Fruit fly (Drosophila melanogaster) whole organism, embryonic: ENCODE measurements around the gene Veneno.

Experiments
- Abd-B ChIP-seq: fragments of 200-800 bp; sonication (Bioruptor generic); optimal IDR thresholded peaks from 2 replicates; lab custom pipeline; 2018; ENCODE audit warnings: missing biosample characterization, mild to moderate bottlenecking, missing genetic modification characterization, moderate library complexity
- Atf3 ChIP-seq: fragments of 200-800 bp; sonication (Bioruptor generic); optimal IDR thresholded peaks from 3 replicates; lab custom pipeline; 2016; ENCODE audit warnings: missing biosample characterization, missing genetic modification characterization
- BEAF-32 ChIP-seq: fragments of 200-800 bp; sonication (Bioruptor generic); optimal IDR thresholded peaks from 3 replicates; lab custom pipeline; 2017; ENCODE audit warnings: missing biosample characterization, missing genetic modification characterization, mild to moderate bottlenecking, moderate library complexity, missing genetic modification reagents
- CG10274 ChIP-seq: fragments of 200-800 bp; sonication (Bioruptor generic); optimal IDR thresholded peaks from 3 replicates; lab custom pipeline; 2017; ENCODE audit warnings: missing biosample characterization, mild to moderate bottlenecking, missing genetic modification characterization
- CG11723 ChIP-seq: fragments of 200-800 bp; sonication (Bioruptor generic); optimal IDR thresholded peaks from 2 replicates; lab custom pipeline; 2017; ENCODE audit warnings: missing biosample characterization, mild to moderate bottlenecking, missing genetic modification characterization
- CG12219 ChIP-seq: fragments of 200-800 bp; sonication (Bioruptor generic); optimal IDR thresholded peaks from 3 replicates; lab custom pipeline; 2018; ENCODE audit warnings: missing biosample characterization, mild to moderate bottlenecking, missing genetic modification characterization
- CG12391 ChIP-seq: fragments of 200-800 bp; sonication (Bioruptor generic); optimal IDR thresholded peaks from 3 replicates; lab custom pipeline; 2018; ENCODE audit warnings: missing biosample characterization, mild to moderate bottlenecking, missing genetic modification characterization, moderate library complexity
- CG12659 ChIP-seq: fragments of 200-800 bp; sonication (Bioruptor generic); optimal IDR thresholded peaks from 3 replicates; lab custom pipeline; 2017; ENCODE audit warnings: mild to moderate bottlenecking, missing biosample characterization, missing genetic modification reagents, missing genetic modification characterization
- CG12769 ChIP-seq: fragments of 200-800 bp; sonication (Bioruptor generic); optimal IDR thresholded peaks from 2 replicates; lab custom pipeline; 2019; ENCODE audit warnings: missing biosample characterization, mild to moderate bottlenecking, missing genetic modification characterization, moderate library complexity
- CG13296 ChIP-seq: fragments of 200-800 bp; sonication (Bioruptor generic); optimal IDR thresholded peaks from 3 replicates; lab custom pipeline; 2018; ENCODE audit warnings: missing biosample characterization, mild to moderate bottlenecking, missing genetic modification characterization
- CG15011 ChIP-seq: fragments of 200-800 bp; sonication (Bioruptor generic); optimal IDR thresholded peaks from 3 replicates; lab custom pipeline; 2018; ENCODE audit warnings: missing biosample characterization, mild to moderate bottlenecking, missing genetic modification characterization
- CG15269 ChIP-seq: fragments of 200-800 bp; sonication (Bioruptor generic); optimal IDR thresholded peaks from 2 replicates; lab custom pipeline; 2018; ENCODE audit warnings: missing biosample characterization, mild to moderate bottlenecking, missing genetic modification characterization, moderate library complexity
- CG17568 ChIP-seq: fragments of 200-800 bp; sonication (Bioruptor generic); optimal IDR thresholded peaks from 2 replicates; lab custom pipeline; 2018; ENCODE audit warnings: missing biosample characterization, mild to moderate bottlenecking, missing genetic modification characterization, moderate library complexity
- CG18764 ChIP-seq: fragments of 200-800 bp; sonication (Bioruptor generic); optimal IDR thresholded peaks from 3 replicates; lab custom pipeline; 2016; ENCODE audit warnings: missing biosample characterization, missing genetic modification characterization
- CG2678 ChIP-seq: fragments of 200-800 bp; sonication (Bioruptor generic); optimal IDR thresholded peaks from 3 replicates; lab custom pipeline; 2019; ENCODE audit warnings: missing biosample characterization, mild to moderate bottlenecking, missing genetic modification characterization, moderate library complexity
- CG30020 ChIP-seq: fragments of 200-800 bp; optimal IDR thresholded peaks from 2 replicates; lab custom pipeline; 2019; ENCODE audit warnings: missing biosample characterization, mild to moderate bottlenecking, missing genetic modification characterization, moderate library complexity
- CG30403 ChIP-seq: fragments of 200-800 bp; sonication (Bioruptor generic); optimal IDR thresholded peaks from 3 replicates; lab custom pipeline; 2016; ENCODE audit warnings: missing biosample characterization, missing genetic modification characterization
- CG32532 ChIP-seq: fragments of 200-800 bp; sonication (Bioruptor generic); IDR thresholded peaks from 2 replicates; pipeline ENCODE4 v1.3.6; 2022; ENCODE audit warnings: missing biosample characterization, missing genetic modification characterization
- CG6254 ChIP-seq: fragments of 200-800 bp; sonication (Bioruptor generic); optimal IDR thresholded peaks from 3 replicates; lab custom pipeline; 2017; ENCODE audit warnings: mild to moderate bottlenecking, missing biosample characterization, missing genetic modification reagents, missing genetic modification characterization
- CG6813 ChIP-seq: fragments of 200-800 bp; sonication (Bioruptor generic); optimal IDR thresholded peaks from 2 replicates; lab custom pipeline; 2017; ENCODE audit warnings: missing biosample characterization, missing genetic modification characterization, mild to moderate bottlenecking, moderate library complexity, missing genetic modification reagents
- CG8089 ChIP-seq: fragments of 200-800 bp; sonication (Bioruptor generic); optimal IDR thresholded peaks from 3 replicates; lab custom pipeline; 2016; ENCODE audit warnings: missing biosample characterization, missing genetic modification characterization
- CG8765 ChIP-seq: fragments of 200-800 bp; sonication (Bioruptor generic); IDR thresholded peaks from 2 replicates; pipeline ENCODE4 v1.3.6; 2022; ENCODE audit warnings: missing biosample characterization, missing genetic modification characterization
- Deaf1 ChIP-seq: fragments of 200-800 bp; optimal IDR thresholded peaks from 3 replicates; lab custom pipeline; 2019; ENCODE audit warnings: missing biosample characterization, mild to moderate bottlenecking, missing genetic modification characterization, moderate library complexity
- Dp ChIP-seq: fragments of 200-800 bp; sonication (Bioruptor generic); optimal IDR thresholded peaks from 2 replicates; lab custom pipeline; 2018; ENCODE audit warnings: missing biosample characterization, mild to moderate bottlenecking, missing genetic modification characterization, moderate library complexity
- Fer3 ChIP-seq: fragments of 200-800 bp; sonication (Bioruptor generic); optimal IDR thresholded peaks from 2 replicates; lab custom pipeline; 2018; ENCODE audit warnings: missing biosample characterization, mild to moderate bottlenecking, missing genetic modification characterization, moderate library complexity
- HLH4C ChIP-seq: fragments of 200-800 bp; sonication (Bioruptor generic); IDR thresholded peaks from 3 replicates; pipeline ENCODE4 v1.3.6; 2022; ENCODE audit warnings: missing biosample characterization, missing genetic modification characterization; ENCODE audit not compliant: partially characterized antibody
- HLH54F ChIP-seq: fragments of 200-800 bp; sonication (Bioruptor generic); optimal IDR thresholded peaks from 3 replicates; lab custom pipeline; 2016; ENCODE audit warnings: missing biosample characterization, missing genetic modification characterization
- Lhr ChIP-seq: fragments of 200-800 bp; sonication (Bioruptor generic); optimal IDR thresholded peaks from 3 replicates; lab custom pipeline; 2017; ENCODE audit warnings: mild to moderate bottlenecking, missing biosample characterization, missing genetic modification reagents, missing genetic modification characterization
- Med ChIP-seq: fragments of 200-800 bp; sonication (Bioruptor generic); peaks from one replicate; lab custom pipeline; 2016; ENCODE audit warnings: missing biosample characterization, missing genetic modification characterization, mild to moderate bottlenecking, inconsistent platforms, moderate library complexity
- Nf-YA ChIP-seq: fragments of 200-800 bp; sonication (Bioruptor generic); IDR thresholded peaks from 2 replicates; pipeline ENCODE4 v1.3.6; 2022; ENCODE audit warnings: missing biosample characterization, missing genetic modification characterization
- Opbp ChIP-seq: fragments of 200-800 bp; sonication (Bioruptor generic); IDR thresholded peaks from 3 replicates; pipeline ENCODE4 v1.3.6; 2022; ENCODE audit warnings: missing biosample characterization, missing genetic modification characterization; ENCODE audit not compliant: partially characterized antibody
- Vsx1 ChIP-seq: fragments of 200-800 bp; sonication (Bioruptor generic); optimal IDR thresholded peaks from 2 replicates; lab custom pipeline; 2017; ENCODE audit warnings: missing biosample characterization, mild to moderate bottlenecking, missing genetic modification characterization, missing genetic modification reagents
- al ChIP-seq: fragments of 200-800 bp; sonication (Bioruptor generic); IDR thresholded peaks from 2 replicates; pipeline ENCODE4 v1.3.6; 2022; ENCODE audit warnings: missing biosample characterization, missing genetic modification characterization
- corto ChIP-seq: fragments of 200-800 bp; sonication (Bioruptor generic); optimal IDR thresholded peaks from 2 replicates; lab custom pipeline; 2016; ENCODE audit warnings: missing biosample characterization, mild to moderate bottlenecking, missing genetic modification characterization, moderate library complexity
- ewg ChIP-seq: fragments of 200-800 bp; sonication (Bioruptor generic); optimal IDR thresholded peaks from 3 replicates; lab custom pipeline; 2017; ENCODE audit warnings: mild to moderate bottlenecking, missing biosample characterization, missing genetic modification reagents, missing genetic modification characterization
- fd3F ChIP-seq: fragments of 200-800 bp; sonication (Bioruptor generic); optimal IDR thresholded peaks from 2 replicates; lab custom pipeline; 2018; ENCODE audit warnings: missing biosample characterization, mild to moderate bottlenecking, missing genetic modification characterization, moderate library complexity
- fd64A ChIP-seq: fragments of 200-800 bp; sonication (Bioruptor generic); optimal IDR thresholded peaks from 3 replicates; lab custom pipeline; 2018; ENCODE audit warnings: missing biosample characterization, mild to moderate bottlenecking, missing genetic modification characterization
- gfzf ChIP-seq: fragments of 200-800 bp; sonication (Bioruptor generic); optimal IDR thresholded peaks from 2 replicates; lab custom pipeline; 2016; ENCODE audit warnings: missing biosample characterization, mild to moderate bottlenecking, missing genetic modification characterization, moderate library complexity
- grau ChIP-seq: fragments of 200-800 bp; optimal IDR thresholded peaks from 3 replicates; lab custom pipeline; 2019; ENCODE audit warnings: missing biosample characterization, mild to moderate bottlenecking, missing genetic modification characterization, moderate library complexity
- gro ChIP-seq: fragments of 200-800 bp; sonication (Bioruptor generic); optimal IDR thresholded peaks from 2 replicates; lab custom pipeline; 2016; ENCODE audit warnings: missing biosample characterization, missing genetic modification characterization
- gsb ChIP-seq: fragments of 200-800 bp; sonication (Bioruptor generic); IDR thresholded peaks from 2 replicates; pipeline ENCODE4 v1.3.6; 2022; ENCODE audit warnings: missing biosample characterization, missing genetic modification characterization
- prd ChIP-seq, 3 experiments: fragments of >200 bp in 2 of 3; fragments of 200-800 bp in 1 of 3; sonication (Bioruptor generic) in 1 of 3; optimal IDR thresholded peaks in 2 of 3; IDR thresholded peaks in 1 of 3; 2 replicates in 2 of 3; 3 replicates in 1 of 3; pipeline versions ENCODE4 v1.3.6 to Lab custom; 2017 to 2022; ENCODE audit warnings: missing biosample characterization in 1 of 3, missing genetic modification characterization in 1 of 3
- pzg ChIP-seq: fragments of 200-800 bp; sonication (Bioruptor generic); optimal IDR thresholded peaks from 3 replicates; lab custom pipeline; 2018; ENCODE audit warnings: missing biosample characterization, mild to moderate bottlenecking, missing genetic modification characterization, moderate library complexity
- row ChIP-seq: fragments of 200-800 bp; sonication (Bioruptor generic); IDR thresholded peaks from 3 replicates; pipeline ENCODE4 v1.3.6; 2022; ENCODE audit warnings: missing biosample characterization, missing genetic modification characterization
- sc ChIP-seq, 3 experiments: fragments of >200 bp in 2 of 3; fragments of 200-800 bp in 1 of 3; sonication (Bioruptor generic) in 1 of 3; optimal IDR thresholded peaks; 2 replicates in 2 of 3; 3 replicates in 1 of 3; lab custom pipeline; 2017; ENCODE audit warnings: mild to moderate bottlenecking in 1 of 3, missing biosample characterization in 1 of 3, missing genetic modification characterization in 1 of 3, missing genetic modification reagents in 1 of 3
- slbo ChIP-seq: fragments of 200-800 bp; sonication (Bioruptor generic); IDR thresholded peaks from 2 replicates; pipeline ENCODE4 v1.3.6; 2022; ENCODE audit warnings: missing biosample characterization, missing genetic modification characterization
- z ChIP-seq: fragments of 200-800 bp; sonication (Bioruptor generic); IDR thresholded peaks from 3 replicates; pipeline ENCODE4 v1.3.6; 2022; ENCODE audit warnings: missing biosample characterization, missing genetic modification characterization

Gene Veneno

DNA sequence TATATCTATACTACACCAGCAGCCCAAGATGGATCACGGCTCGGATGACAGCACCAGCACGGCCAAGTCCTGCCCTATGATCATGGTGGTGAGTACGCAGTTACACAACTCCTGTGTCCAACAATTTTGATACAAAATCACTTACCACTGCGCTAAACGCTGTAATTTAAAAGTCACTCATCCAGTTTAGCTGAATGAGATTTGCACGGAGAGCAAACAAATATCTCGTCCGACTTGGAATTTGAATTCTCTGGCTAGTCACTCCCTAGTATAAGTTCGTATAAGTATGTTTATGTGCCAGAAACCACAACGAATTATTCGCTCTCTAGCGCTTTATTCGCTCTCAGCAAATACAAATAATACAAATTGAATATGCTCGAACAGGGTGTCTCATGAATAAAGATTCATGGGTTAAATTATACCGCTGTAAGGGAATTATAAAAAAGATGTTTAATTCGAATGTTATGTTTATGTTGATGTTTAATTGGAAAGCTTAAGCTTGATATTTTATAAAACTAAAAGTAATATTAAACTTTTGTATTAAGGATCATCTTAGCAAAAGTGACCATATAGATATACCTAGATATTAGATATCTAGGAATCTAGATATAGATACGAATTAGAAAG is 44.5 kb downstream of the Veneno start (continued):
- TF ChIP-seq HLH54F (no peak), Vsx1 (GFP tag; lab: Kevin White, UChicago) (no peak), CG18764 (GFP tag; lab: Kevin White, UChicago) (no peak), Opbp (GFP tag; lab: Robert Waterston, UW) (0 out of 3 replicates have a peak, but pooled peaks have one; percentile 25), HLH4C (GFP tag; lab: Robert Waterston, UW) (no peak), gro (GFP tag; lab: Kevin White, UChicago) (no peak), ewg (GFP tag; lab: Kevin White, UChicago) (no peak), CG30020 (tag; lab: Kevin White, UChicago) (no peak), gsb (GFP tag; lab: Robert Waterston, UW) (no peak), fd64A (no peak), CG12769 (no peak), Deaf1 (no peak), slbo (GFP tag; lab: Robert Waterston, UW) (peak; percentile 49; the same call in 1 of the 2 replicates), al (no peak), CG17568 (GFP tag; lab: Kevin White, UChicago) (no peak), Dp (GFP tag; lab: Kevin White, UChicago) (no peak), CG12219 (GFP tag; lab: Kevin White, UChicago) (peak; percentile 14), CG15269 (tag; lab: Kevin White, UChicago) (no peak), Atf3 (GFP tag; lab: Kevin White, UChicago) (no peak), Abd-B (no peak), Fer3 (peak; percentile 56), CG8765 (GFP tag; lab: Robert Waterston, UW) (no peak), corto (GFP tag; lab: Kevin White, UChicago) (no peak), fd3F (no peak), gfzf (GFP tag; lab: Kevin White, UChicago) (no peak), CG11723 (no peak), BEAF-32 (GFP tag; lab: Kevin White, UChicago) (no peak), Lhr (GFP tag; lab: Kevin White, UChicago) (no peak), CG12391 (tag; lab: Kevin White, UChicago) (peak; percentile 23), CG12659 (GFP tag; lab: Kevin White, UChicago) (peak; percentile 12), CG6813 (GFP tag; lab: Kevin White, UChicago) (peak; percentile 46), CG30403 (peak; percentile 3), sc (optimal IDR thresholded peaks at IDR 0.05; lab: Kevin White, UChicago) (no peak), sc (GFP tag; optimal IDR thresholded peaks at IDR 0.05; lab: Kevin White, UChicago) (no peak), grau (tag; lab: Kevin White, UChicago) (peak; percentile 49), CG32532 (GFP tag; lab: Robert Waterston, UW) (peak; percentile 48; the same call in 1 of the 2 replicates), CG2678 (no peak), row (GFP tag; lab: Robert Waterston, UW) (peak; percentile 47; the same call in 1 of the 3 replicates), CG6254 (GFP tag; lab: Kevin White, UChicago) (no peak), prd (optimal IDR thresholded peaks at IDR 0.05; lab: Kevin White, UChicago) (no peak), prd (GFP tag; IDR thresholded peaks at IDR 0.05; lab: Robert Waterston, UW) (no peak), Med (GFP tag; lab: Kevin White, UChicago) (peak; percentile 79), CG8089 (no peak), Nf-YA (GFP tag; lab: Robert Waterston, UW) (no peak), z (no peak), CG15011 (GFP tag; lab: Kevin White, UChicago) (peak; percentile 13), CG13296 (GFP tag; lab: Kevin White, UChicago) (peak; percentile 42), CG10274 (GFP tag; lab: Kevin White, UChicago) (no peak), pzg (GFP tag; lab: Kevin White, UChicago) (no peak)
